Fruit fly (Drosophila melanogaster) whole organism, embryonic: ENCODE data around the gene Cpr11B.
A peak's percentile ranks its signal among the peaks of the same experiment; 100 is the strongest.

Experiments
- Atf6 ChIP-seq: fragments of 200-800 bp; sonication (Bioruptor generic); IDR thresholded peaks from 2 replicates; pipeline ENCODE4 v1.3.6; 2022; ENCODE audit warnings: missing biosample characterization, missing genetic modification characterization
- Awh ChIP-seq: fragments of 200-800 bp; sonication (Bioruptor generic); IDR thresholded peaks from 2 replicates; pipeline ENCODE4, ENCODE4 v1.3.6; 2022; ENCODE audit warnings: missing biosample characterization, missing genetic modification characterization
- C15 ChIP-seq: fragments of 200-800 bp; sonication (Bioruptor generic); IDR thresholded peaks from 3 replicates; pipeline ENCODE4 v1.3.6; 2022; ENCODE audit warnings: missing biosample characterization, missing genetic modification characterization
- CG12071 ChIP-seq: fragments of 200-800 bp; sonication (Bioruptor generic); optimal IDR thresholded peaks from 3 replicates; lab custom pipeline; 2018; ENCODE audit warnings: missing biosample characterization, mild to moderate bottlenecking, missing genetic modification characterization
- CG14710 ChIP-seq: fragments of 200-800 bp; sonication (Bioruptor generic); optimal IDR thresholded peaks from 3 replicates; lab custom pipeline; 2019; ENCODE audit warnings: missing biosample characterization, mild to moderate bottlenecking, missing genetic modification characterization, moderate library complexity
- CG18011 ChIP-seq: fragments of 200-800 bp; sonication (Bioruptor generic); optimal IDR thresholded peaks from 2 replicates; lab custom pipeline; 2017; ENCODE audit warnings: missing biosample characterization, missing genetic modification characterization, mild to moderate bottlenecking, moderate library complexity, missing genotype
- CG18476 ChIP-seq: fragments of 200-800 bp; sonication (Bioruptor generic); optimal IDR thresholded peaks from 2 replicates; lab custom pipeline; 2016; ENCODE audit warnings: missing biosample characterization, mild to moderate bottlenecking, missing genetic modification characterization
- CG2202 ChIP-seq: fragments of 200-800 bp; sonication (Bioruptor generic); optimal IDR thresholded peaks from 2 replicates; lab custom pipeline; 2018; ENCODE audit warnings: missing biosample characterization, mild to moderate bottlenecking, missing genetic modification characterization
- CG2889 ChIP-seq: fragments of 200-800 bp; sonication (Bioruptor generic); IDR thresholded peaks from 3 replicates; pipeline ENCODE4 v1.3.6; 2022; ENCODE audit warnings: missing biosample characterization, missing genetic modification characterization
- CG3163 ChIP-seq: fragments of 200-800 bp; sonication (Bioruptor generic); optimal IDR thresholded peaks from 3 replicates; lab custom pipeline; 2016; ENCODE audit warnings: missing biosample characterization, missing genetic modification characterization
- CG3281 ChIP-seq: fragments of 200-800 bp; sonication (Bioruptor generic); optimal IDR thresholded peaks from 3 replicates; lab custom pipeline; 2017; ENCODE audit warnings: missing biosample characterization, mild to moderate bottlenecking, missing genetic modification characterization
- CG4328 ChIP-seq: fragments of 200-800 bp; sonication (Bioruptor generic); optimal IDR thresholded peaks from 3 replicates; lab custom pipeline; 2017; ENCODE audit warnings: missing biosample characterization, missing genetic modification reagents, missing genetic modification characterization
- CG43689 ChIP-seq: fragments of 200-800 bp; sonication (Bioruptor generic); IDR thresholded peaks from 2 replicates; pipeline ENCODE4 v1.3.6; 2022; ENCODE audit warnings: missing biosample characterization, missing genetic modification characterization
- CG4404 ChIP-seq: fragments of 200-800 bp; sonication (Bioruptor generic); IDR thresholded peaks from 2 replicates; pipeline ENCODE4 v1.3.6; 2022; ENCODE audit warnings: missing biosample characterization, missing genetic modification characterization
- CG4820 ChIP-seq: fragments of 200-800 bp; sonication (Bioruptor generic); optimal IDR thresholded peaks from 3 replicates; lab custom pipeline; 2016; ENCODE audit warnings: missing biosample characterization, missing genetic modification characterization
- CG6175 ChIP-seq: fragments of 200-800 bp; sonication (Bioruptor generic); IDR thresholded peaks from 3 replicates; pipeline ENCODE4 v1.3.6; 2022; ENCODE audit warnings: missing biosample characterization, missing genetic modification characterization
- CG6813 ChIP-seq: fragments of 200-800 bp; sonication (Bioruptor generic); optimal IDR thresholded peaks from 2 replicates; lab custom pipeline; 2017; ENCODE audit warnings: missing biosample characterization, missing genetic modification characterization, mild to moderate bottlenecking, moderate library complexity, missing genetic modification reagents
- CG7357 ChIP-seq: fragments of 200-800 bp; sonication (Bioruptor generic); IDR thresholded peaks from 3 replicates; pipeline ENCODE4 v1.3.6; 2022; ENCODE audit warnings: missing biosample characterization, missing genetic modification characterization
- CG7839 ChIP-seq: fragments of 200-800 bp; sonication (Bioruptor generic); optimal IDR thresholded peaks from 3 replicates; lab custom pipeline; 2018; ENCODE audit warnings: missing biosample characterization, mild to moderate bottlenecking, missing genetic modification characterization, moderate library complexity
- CG7928 ChIP-seq: fragments of 200-800 bp; sonication (Bioruptor generic); optimal IDR thresholded peaks from 2 replicates; lab custom pipeline; 2017; ENCODE audit warnings: missing biosample characterization, mild to moderate bottlenecking, missing genetic modification characterization
- CG9797 ChIP-seq: fragments of 200-800 bp; sonication (Bioruptor generic); optimal IDR thresholded peaks from 3 replicates; lab custom pipeline; 2018; ENCODE audit warnings: missing biosample characterization, mild to moderate bottlenecking, missing genetic modification characterization
- D ChIP-seq, 2 experiments: fragments of 200-800 bp in 1 of 2; fragments of >200 bp in 1 of 2; sonication (Bioruptor generic) in 1 of 2; optimal IDR thresholded peaks; 2 replicates in 1 of 2; 3 replicates in 1 of 2; lab custom pipeline; 2017; ENCODE audit warnings: mild to moderate bottlenecking in 1 of 2, missing biosample characterization in 1 of 2, missing genetic modification characterization in 1 of 2, missing genetic modification reagents in 1 of 2
- HHEX ChIP-seq: fragments of 200-800 bp; sonication (Bioruptor generic); optimal IDR thresholded peaks from 3 replicates; lab custom pipeline; 2017; ENCODE audit warnings: missing biosample characterization, mild to moderate bottlenecking, missing genetic modification characterization, missing genetic modification reagents
- HLHmδ ChIP-seq: fragments of 200-800 bp; sonication (Bioruptor generic); optimal IDR thresholded peaks from 2 replicates; lab custom pipeline; 2018; ENCODE audit warnings: missing biosample characterization, mild to moderate bottlenecking, missing genetic modification characterization, moderate library complexity
- Med ChIP-seq: fragments of 200-800 bp; sonication (Bioruptor generic); peaks from one replicate; lab custom pipeline; 2016; ENCODE audit warnings: missing biosample characterization, missing genetic modification characterization, mild to moderate bottlenecking, inconsistent platforms, moderate library complexity
- Meics ChIP-seq: fragments of 200-800 bp; sonication (Bioruptor generic); optimal IDR thresholded peaks from 2 replicates; lab custom pipeline; 2017; ENCODE audit warnings: missing biosample characterization, mild to moderate bottlenecking, missing genetic modification characterization
- Ravus ChIP-seq: fragments of 200-800 bp; sonication (Bioruptor generic); IDR thresholded peaks from 2 replicates; pipeline ENCODE4 v1.3.6; 2022; ENCODE audit warnings: missing biosample characterization, missing genetic modification characterization
- Rx ChIP-seq: fragments of 200-800 bp; sonication (Bioruptor generic); IDR thresholded peaks from 2 replicates; pipeline ENCODE4 v1.3.6; 2022; ENCODE audit warnings: missing biosample characterization, missing genetic modification characterization
- Sox102F ChIP-seq: fragments of 200-800 bp; sonication (Bioruptor generic); optimal IDR thresholded peaks from 2 replicates; lab custom pipeline; 2018; ENCODE audit warnings: missing biosample characterization, mild to moderate bottlenecking, missing genetic modification characterization, moderate library complexity
- Xrp1 ChIP-seq: fragments of 200-800 bp; sonication (Bioruptor generic); IDR thresholded peaks from 2 replicates; pipeline ENCODE4 v1.3.6; 2022; ENCODE audit warnings: missing biosample characterization, missing genetic modification characterization
- chm ChIP-seq: fragments of 200-800 bp; sonication (Bioruptor generic); IDR thresholded peaks from 2 replicates; pipeline ENCODE4 v1.3.6; 2022; ENCODE audit warnings: missing biosample characterization, missing genetic modification characterization
- ci ChIP-seq: fragments of 200-800 bp; sonication (Bioruptor generic); IDR thresholded peaks from 3 replicates; pipeline ENCODE4 v1.3.6; 2022; ENCODE audit warnings: missing biosample characterization, missing genetic modification characterization
- dmrt11E ChIP-seq: fragments of 200-800 bp; sonication (Bioruptor generic); optimal IDR thresholded peaks from 3 replicates; lab custom pipeline; 2018; ENCODE audit warnings: missing biosample characterization, mild to moderate bottlenecking, missing genetic modification characterization, moderate library complexity
- dpn ChIP-seq, 2 experiments: fragments of 200-800 bp; sonication (Bioruptor generic); optimal IDR thresholded peaks; 3 replicates each; lab custom pipeline; 2016; ENCODE audit warnings: missing biosample characterization in 2 of 2, missing genetic modification characterization in 2 of 2
- esg ChIP-seq: fragments of 200-800 bp; sonication (Bioruptor generic); conservative IDR thresholded peaks from 2 replicates; pipeline ENCODE4 v1.3.6; 2022; ENCODE audit warnings: missing biosample characterization, missing genetic modification characterization
- jing ChIP-seq: fragments of 200-800 bp; sonication (Bioruptor generic); optimal IDR thresholded peaks from 2 replicates; lab custom pipeline; 2018; ENCODE audit warnings: missing biosample characterization, mild to moderate bottlenecking, missing genetic modification characterization
- jumu ChIP-seq: fragments of 200-800 bp; sonication (Bioruptor generic); optimal IDR thresholded peaks from 3 replicates; lab custom pipeline; 2016; ENCODE audit warnings: missing biosample characterization, missing genetic modification characterization
- ken ChIP-seq: fragments of 200-800 bp; sonication (Bioruptor generic); IDR thresholded peaks from 3 replicates; pipeline ENCODE4 v1.3.6; 2022; ENCODE audit warnings: missing biosample characterization, missing genetic modification characterization
- mam ChIP-seq: fragments of 200-800 bp; sonication (Bioruptor generic); optimal IDR thresholded peaks from 3 replicates; lab custom pipeline; 2016; ENCODE audit warnings: missing biosample characterization, missing genetic modification characterization
- pum ChIP-seq: fragments of 200-800 bp; sonication (Bioruptor generic); optimal IDR thresholded peaks from 2 replicates; lab custom pipeline; 2016; ENCODE audit warnings: missing biosample characterization, missing genetic modification characterization
- salm ChIP-seq: fragments of 200-800 bp; sonication (Bioruptor generic); optimal IDR thresholded peaks from 2 replicates; lab custom pipeline; 2018; ENCODE audit warnings: missing biosample characterization, mild to moderate bottlenecking, missing genetic modification characterization
- sd ChIP-seq: fragments of 200-800 bp; sonication (Bioruptor generic); optimal IDR thresholded peaks from 3 replicates; lab custom pipeline; 2018; ENCODE audit warnings: missing biosample characterization, mild to moderate bottlenecking, missing genetic modification characterization, moderate library complexity
- sim ChIP-seq: fragments of 200-800 bp; sonication (Bioruptor generic); IDR thresholded peaks from 2 replicates; pipeline ENCODE4 v1.3.6; 2022; ENCODE audit warnings: missing biosample characterization, missing genetic modification characterization
- sisA ChIP-seq: fragments of 200-800 bp; sonication (Bioruptor generic); IDR thresholded peaks from 2 replicates; pipeline ENCODE4 v1.3.6; 2022; ENCODE audit warnings: missing biosample characterization, missing genetic modification characterization
- slp2 ChIP-seq: fragments of 200-800 bp; sonication (Bioruptor generic); optimal IDR thresholded peaks from 2 replicates; lab custom pipeline; 2016; ENCODE audit warnings: missing biosample characterization, missing genetic modification characterization
- sna ChIP-seq: fragments of 200-800 bp; sonication (Bioruptor generic); IDR thresholded peaks from 2 replicates; pipeline ENCODE4 v1.3.6; 2022; ENCODE audit warnings: missing biosample characterization, missing genetic modification characterization; ENCODE audit not compliant: partially characterized antibody
- tgo ChIP-seq: fragments of 200-800 bp; sonication (Bioruptor generic); IDR thresholded peaks from 3 replicates; pipeline ENCODE4 v1.3.6; 2022; ENCODE audit warnings: missing biosample characterization, missing genetic modification characterization
- unpg ChIP-seq: fragments of 200-800 bp; sonication (Bioruptor generic); optimal IDR thresholded peaks from 3 replicates; lab custom pipeline; 2018; ENCODE audit warnings: missing biosample characterization, mild to moderate bottlenecking, missing genetic modification characterization, moderate library complexity
- zfh1 ChIP-seq: fragments of 200-800 bp; sonication (Bioruptor generic); IDR thresholded peaks from 3 replicates; pipeline ENCODE4 v1.3.6; 2022; ENCODE audit warnings: missing biosample characterization, missing genetic modification characterization

The Cpr11B gene

DNA sequence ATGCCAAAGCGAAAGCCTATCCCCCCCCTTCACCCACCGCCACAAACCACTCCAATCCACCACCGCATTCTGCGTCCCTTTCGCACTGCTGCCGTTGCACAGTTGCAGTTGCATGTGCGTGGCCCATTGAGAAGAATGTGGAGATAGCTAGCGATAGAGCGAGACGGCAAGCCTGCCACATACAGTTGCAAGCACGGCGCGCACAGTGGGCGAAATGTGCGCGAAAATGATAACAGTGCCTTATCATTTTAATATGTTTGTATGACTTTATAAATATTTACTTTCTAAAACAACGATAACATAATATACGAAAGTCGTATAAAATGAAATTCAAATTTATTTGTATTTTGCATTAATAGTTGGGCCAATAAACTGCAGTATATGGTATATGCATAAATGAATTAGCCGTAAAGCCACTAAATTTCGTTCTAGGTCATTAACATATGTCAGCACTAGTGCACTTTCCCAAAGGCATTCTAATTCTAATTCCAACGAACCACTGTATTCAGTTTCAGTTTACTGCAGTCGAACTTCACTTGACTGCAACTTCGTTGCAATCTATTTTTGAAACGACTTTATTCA lies 23.0 kb downstream of the Cpr11B start (continued):
- TF ChIP-seq CG12071 (no peak), ci (GFP tag; lab: Robert Waterston, UW) (0 out of 3 replicates have a peak, but pooled peaks have one; percentile 45), Xrp1 (peak; percentile 85), D (optimal IDR thresholded peaks at IDR 0.05; lab: Kevin White, UChicago) (no peak), D (GFP tag; optimal IDR thresholded peaks at IDR 0.05; lab: Kevin White, UChicago) (peak; percentile 82), sisA (GFP tag; lab: Robert Waterston, UW) (peak; percentile 55), dpn (GFP tag; optimal IDR thresholded peaks at IDR 0.05; lab: Kevin White, UChicago) (peak; percentile 18 to 61), sna (GFP tag; lab: Robert Waterston, UW) (no peak), CG2202 (tag; lab: Kevin White, UChicago) (peak; percentile 74), CG4404 (GFP tag; lab: Robert Waterston, UW) (peak; percentile 67), sim (peak; percentile 66), pum (GFP tag; lab: Kevin White, UChicago) (peak; percentile 43), C15 (no peak), Meics (peak; percentile 9), CG18011 (GFP tag; lab: Kevin White, UChicago) (no peak), Med (peak; percentile 76), dmrt11E (tag; lab: Kevin White, UChicago) (peak; percentile 93), CG43689 (GFP tag; lab: Robert Waterston, UW) (no peak), Awh (GFP tag; lab: Robert Waterston, UW) (no peak; the same call in 1 of the 2 replicates), CG4820 (peak; percentile 60), HHEX (GFP tag; lab: Kevin White, UChicago) (peak; percentile 50), salm (tag; lab: Kevin White, UChicago) (peak; percentile 32), chm (no peak; the same call in 1 of the 2 replicates), CG2889 (GFP tag; lab: Robert Waterston, UW) (no peak), CG14710 (tag; lab: Kevin White, UChicago) (peak; percentile 85), CG18476 (GFP tag; lab: Kevin White, UChicago) (peak; percentile 50), CG4328 (GFP tag; lab: Kevin White, UChicago) (no peak), sd (no peak), ken (GFP tag; lab: Robert Waterston, UW) (0 out of 3 replicates have a peak, but pooled peaks have one; percentile 23), esg (no peak; the same call in 1 of the 2 replicates), jumu (GFP tag; lab: Kevin White, UChicago) (peak; percentile 11), Ravus (no peak), tgo (GFP tag; lab: Robert Waterston, UW) (peak; percentile 19; the same call in 1 of the 3 replicates), HLHmδ (peak; percentile 34), jing (GFP tag; lab: Kevin White, UChicago) (peak; percentile 49), zfh1 (peak; percentile 68; the same call in 2 of the 3 replicates), Rx (GFP tag; lab: Robert Waterston, UW) (0 out of 2 replicates have a peak, but pooled peaks have one; percentile 22), CG7357 (peak; percentile 37; the same call in 1 of the 3 replicates), slp2 (GFP tag; lab: Kevin White, UChicago) (peak; percentile 51), CG6813 (GFP tag; lab: Kevin White, UChicago) (peak; percentile 62), CG7839 (peak; percentile 75), CG6175 (peak; percentile 37; the same call in 1 of the 3 replicates), CG9797 (no peak), CG3163 (no peak), CG3281 (no peak), Atf6 (no peak), mam (GFP tag; lab: Kevin White, UChicago) (no peak), CG7928 (GFP tag; lab: Kevin White, UChicago) (no peak), Sox102F (GFP tag; lab: Kevin White, UChicago) (peak; percentile 71), unpg (GFP tag; lab: Kevin White, UChicago) (peak; percentile 75)
